Worm (Caenorhabditis elegans): Measurements from ENCODE around the gene lips-6.
A peak's percentile ranks its signal among the peaks of the same experiment; 100 is the strongest.

Gene lips-6

ce11 chrIV:12032383-12032782 lies 16.9 kb upstream of the lips-6 start (continued):
- TF ChIP-seq lin-40 (tag; optimal IDR thresholded peaks at IDR 0.05): peak; percentile 91
- no peak for TF ChIP-seq ceh-58 (GFP tag; IDR thresholded peaks at IDR 0.05)
- TF ChIP-seq F10E7.11 (tag; optimal IDR thresholded peaks at IDR 0.05): no peak
- no peak for TF ChIP-seq ceh-100 (GFP tag; IDR thresholded peaks at IDR 0.05)
- peak; percentile 80 for TF ChIP-seq ekl-4 (GFP tag; IDR thresholded peaks at IDR 0.05)
- TF ChIP-seq mxl-1 (tag; optimal IDR thresholded peaks at IDR 0.05): no peak
- TF ChIP-seq nhr-80 (tag; optimal IDR thresholded peaks at IDR 0.05): peak; percentile 98
- peak; percentile 86 for TF ChIP-seq egl-44 (GFP tag; IDR thresholded peaks at IDR 0.05)
- no peak for TF ChIP-seq lsy-27 (tag; optimal IDR thresholded peaks at IDR 0.05; ENCODE audit: borderline replicate concordance, insufficient read depth)
- TF ChIP-seq snpc-4 (GFP tag; optimal IDR thresholded peaks at IDR 0.05): no peak
- peak in 2 of 4 experiments; percentile 50 to 58 for TF ChIP-seq snpc-4 (tag; optimal IDR thresholded peaks at IDR 0.05)
- TF ChIP-seq ama-1 (optimal IDR thresholded peaks at IDR 0.05): no peak
- TF ChIP-seq ama-1 (GFP tag; optimal IDR thresholded peaks at IDR 0.05): no peak
- TF ChIP-seq tbp1 (GFP tag; optimal IDR thresholded peaks at IDR 0.05): peak; percentile 62
- TF ChIP-seq B0261.1 (tag; optimal IDR thresholded peaks at IDR 0.05): no peak
- TF ChIP-seq T26A5.8 (tag; optimal IDR thresholded peaks at IDR 0.05): no peak
- peak; percentile 90 for TF ChIP-seq ets-4 (GFP tag; optimal IDR thresholded peaks at IDR 0.05)
- peak; percentile 72 for TF ChIP-seq ztf-26 (tag; optimal IDR thresholded peaks at IDR 0.05)
- no peak for TF ChIP-seq rec-8 (tag; optimal IDR thresholded peaks at IDR 0.05)
- TF ChIP-seq attf-5 (GFP tag; optimal IDR thresholded peaks at IDR 0.05): peak; percentile 97
- no peak for TF ChIP-seq F23B12.7 (tag; optimal IDR thresholded peaks at IDR 0.05; ENCODE audit: insufficient read depth)
- TF ChIP-seq hrde-1 (tag; optimal IDR thresholded peaks at IDR 0.05; ENCODE audit: borderline replicate concordance): no peak
- TF ChIP-seq egl-18 (GFP tag; IDR thresholded peaks at IDR 0.05): no peak
- peak; percentile 86 for TF ChIP-seq somi-1 (GFP tag; optimal IDR thresholded peaks at IDR 0.05)
- no peak for TF ChIP-seq rcor-1 (GFP tag; IDR thresholded peaks at IDR 0.05)
- no peak for TF ChIP-seq F55B11.4 (tag; optimal IDR thresholded peaks at IDR 0.05; ENCODE audit: borderline replicate concordance, insufficient read depth)
- TF ChIP-seq ceh-79 (tag; optimal IDR thresholded peaks at IDR 0.05): no peak
- TF ChIP-seq lag-1 (GFP tag; IDR thresholded peaks at IDR 0.05): no peak
- TF ChIP-seq atf-7 (tag; optimal IDR thresholded peaks at IDR 0.05): peak; percentile 98
- peak; percentile 84 for TF ChIP-seq chd-7 (tag; optimal IDR thresholded peaks at IDR 0.05)
- TF ChIP-seq F22D6.2 (tag; optimal IDR thresholded peaks at IDR 0.05): peak; percentile 71
- no peak for TF ChIP-seq ceh-91 (GFP tag; IDR thresholded peaks at IDR 0.05)
- peak; percentile 71 for TF ChIP-seq nhr-90 (tag; optimal IDR thresholded peaks at IDR 0.05)
- peak; percentile 80 for TF ChIP-seq madf-10 (tag; optimal IDR thresholded peaks at IDR 0.05)
- no peak for TF ChIP-seq D2030.7 (GFP tag; IDR thresholded peaks at IDR 0.05)
- TF ChIP-seq die-1 (tag; optimal IDR thresholded peaks at IDR 0.05): no peak
- no peak for TF ChIP-seq F49E8.2 (tag; optimal IDR thresholded peaks at IDR 0.05; ENCODE audit: insufficient read depth)
- TF ChIP-seq F37B4.10 (GFP tag; IDR thresholded peaks at IDR 0.05): no peak
- TF ChIP-seq ccch-3 (GFP tag; optimal IDR thresholded peaks at IDR 0.05): no peak
- no peak for TF ChIP-seq nfya-2 (GFP tag; IDR thresholded peaks at IDR 0.05)
- peak; percentile 76 for TF ChIP-seq mcd-1 (GFP tag; IDR thresholded peaks at IDR 0.05)
- TF ChIP-seq nhr-120 (GFP tag; IDR thresholded peaks at IDR 0.05): no peak
- peak; percentile 84 for TF ChIP-seq ztf-22 (GFP tag; optimal IDR thresholded peaks at IDR 0.05)
- TF ChIP-seq sdz-38 (tag; optimal IDR thresholded peaks at IDR 0.05): no peak
- 0 out of 2 replicates have a peak, but pooled peaks have one; percentile 64 for TF ChIP-seq C06A6.2 (GFP tag; conservative IDR thresholded peaks at IDR 0.05)
- TF ChIP-seq akir-1 (GFP tag; optimal IDR thresholded peaks at IDR 0.05): no peak
- TF ChIP-seq attf-3 (GFP tag; conservative IDR thresholded peaks at IDR 0.05): no peak
- peak; percentile 59 for TF ChIP-seq pbrm-1 (GFP tag; IDR thresholded peaks at IDR 0.05)
- peak; percentile 70 for TF ChIP-seq lin-54 (GFP tag; optimal IDR thresholded peaks at IDR 0.05)
- no peak for TF ChIP-seq ceh-40 (GFP tag; IDR thresholded peaks at IDR 0.05)

Data from whole organism, young adult.